Worm (Caenorhabditis elegans) whole organism, late embryonic: ENCODE data around the gene syf-2.

ENCODE experiments used
- C08G9.2 ChIP-seq: sonication (generic microtip); optimal IDR thresholded peaks from 2 replicates; lab custom pipeline; 2016; ENCODE audit warnings: mild to moderate bottlenecking, missing genetic modification characterization, moderate library complexity, missing compliant biosample characterization
- ama-1 ChIP-seq: fragments of 150-350 bp; optimal IDR thresholded peaks from 2 replicates; lab custom pipeline; 2014
- ceh-22 ChIP-seq: sonication (generic microtip); optimal IDR thresholded peaks from 2 replicates; lab custom pipeline; 2017; ENCODE audit warnings: missing biosample characterization, missing genetic modification characterization
- ceh-9 ChIP-seq: sonication (generic microtip); optimal IDR thresholded peaks from 2 replicates; lab custom pipeline; 2016; ENCODE audit warnings: mild to moderate bottlenecking, missing genetic modification characterization, inconsistent platforms, missing compliant biosample characterization
- elt-2 ChIP-seq: sonication (generic microtip); optimal IDR thresholded peaks from 2 replicates; lab custom pipeline; 2016; ENCODE audit warnings: missing genetic modification reagents, missing genetic modification characterization, missing compliant biosample characterization
- lin-11 ChIP-seq: fragments of 200-800 bp; sonication (Bioruptor generic); optimal IDR thresholded peaks from 2 replicates; lab custom pipeline; 2018; ENCODE audit warnings: mild to moderate bottlenecking, missing genetic modification characterization, missing compliant biosample characterization
- nfya-1 ChIP-seq: sonication (generic microtip); optimal IDR thresholded peaks from 2 replicates; lab custom pipeline; 2017; ENCODE audit warnings: missing genetic modification characterization, mild to moderate bottlenecking, missing compliant biosample characterization, antibody characterized with exemption, moderate library complexity
- pha-4 ChIP-seq: fragments of 150-350 bp; optimal IDR thresholded peaks from 2 replicates; lab custom pipeline; 2018; ENCODE audit warnings: missing biosample characterization, missing genetic modification reagents, missing genetic modification characterization
- pqm-1 ChIP-seq: sonication (generic microtip); optimal IDR thresholded peaks from 2 replicates; lab custom pipeline; 2016; ENCODE audit warnings: missing genetic modification characterization, missing compliant biosample characterization
- pros-1 ChIP-seq: fragments of 150-350 bp; optimal IDR thresholded peaks from 2 replicates; lab custom pipeline; 2014; ENCODE audit warnings: missing biosample characterization, missing genetic modification reagents, missing genetic modification characterization
- ref-2 ChIP-seq: sonication (generic microtip); optimal IDR thresholded peaks from 2 replicates; lab custom pipeline; 2016; ENCODE audit warnings: missing genetic modification characterization, missing compliant biosample characterization
- sox-2 ChIP-seq: fragments of 200-800 bp; sonication (Bioruptor generic); IDR thresholded peaks from 2 replicates; pipeline ENCODE4 v1.3.6; 2022; ENCODE audit warnings: missing genetic modification reagents, missing genetic modification characterization, missing compliant biosample characterization
- tbx-2 ChIP-seq: sonication (generic microtip); optimal IDR thresholded peaks from 2 replicates; lab custom pipeline; 2016; ENCODE audit warnings: missing genetic modification characterization, missing compliant biosample characterization
- unc-3 ChIP-seq, 2 experiments: fragments of 200-800 bp in 1 of 2; sonication (Bioruptor generic) in 1 of 2; sonication (generic microtip) in 1 of 2; conservative IDR thresholded peaks in 1 of 2; optimal IDR thresholded peaks in 1 of 2; 2 replicates each; pipeline versions ENCODE4 v1.3.6 to Lab custom; 2016 to 2022; ENCODE audit warnings: missing compliant biosample characterization in 2 of 2, missing genetic modification characterization in 2 of 2, missing genetic modification reagents in 1 of 2

DNA sequence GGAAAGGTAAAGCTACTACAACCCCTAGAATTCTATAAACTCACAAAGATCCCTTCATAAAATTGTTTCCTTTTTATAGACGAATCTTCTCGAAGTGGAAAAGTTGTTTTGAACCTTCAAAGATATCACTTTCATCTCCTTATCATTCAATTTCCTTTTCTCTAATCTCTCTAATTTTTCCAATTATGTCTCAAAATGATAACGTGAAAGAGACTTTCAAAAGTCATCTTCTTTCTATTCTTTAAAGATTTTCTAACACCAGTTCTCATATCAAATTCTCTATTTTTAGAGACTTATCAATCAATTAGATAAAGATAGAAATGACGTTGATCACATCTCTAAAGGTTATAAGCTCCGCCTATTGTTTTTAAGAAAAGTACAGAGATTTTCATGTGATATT is 37.6 kb upstream of the syf-2 start:
- TF ChIP-seq pha-4 (tag; lab: Kevin White, UChicago) (no peak), pros-1 (tag; lab: Kevin White, UChicago) (no peak), lin-11 (tag; lab: Kevin White, UChicago) (no peak), elt-2 (tag; lab: Kevin White, UChicago) (no peak), pqm-1 (no peak), nfya-1 (no peak), ref-2 (tag; lab: Kevin White, UChicago) (no peak), C08G9.2 (tag; lab: Kevin White, UChicago) (no peak), ceh-9 (tag; lab: Kevin White, UChicago) (no peak), sox-2 (GFP tag; lab: Robert Waterston, UW) (no peak), tbx-2 (tag; lab: Kevin White, UChicago) (no peak), unc-3 (GFP tag; conservative IDR thresholded peaks at IDR 0.05; lab: Robert Waterston, UW) (no peak), unc-3 (tag; optimal IDR thresholded peaks at IDR 0.05; lab: Kevin White, UChicago) (no peak), ama-1 (lab: Kevin White, UChicago) (no peak), ceh-22 (tag; lab: Kevin White, UChicago) (no peak)
